Fruit fly (Drosophila melanogaster) Kc167 (cell line): ENCODE measurements around the gene ast.

Experiments used
- Myc ChIP-seq: fragments of >200 bp; optimal IDR thresholded peaks from 2 replicates; lab custom pipeline; 2017; ENCODE audit warnings: missing external identifiers
- Sin3A ChIP-seq: fragments of >200 bp; optimal IDR thresholded peaks from 2 replicates; lab custom pipeline; 2018; ENCODE audit warnings: missing external identifiers
- h ChIP-seq: fragments of >200 bp; optimal IDR thresholded peaks from 3 replicates; lab custom pipeline; 2018; ENCODE audit warnings: missing external identifiers
- psq ChIP-seq: fragments of >200 bp; optimal IDR thresholded peaks from 2 replicates; lab custom pipeline; 2017; ENCODE audit warnings: missing external identifiers
- ttk ChIP-seq: sonication (Bioruptor generic); optimal IDR thresholded peaks from 2 replicates; lab custom pipeline; 2017; ENCODE audit warnings: missing external identifiers

DNA sequence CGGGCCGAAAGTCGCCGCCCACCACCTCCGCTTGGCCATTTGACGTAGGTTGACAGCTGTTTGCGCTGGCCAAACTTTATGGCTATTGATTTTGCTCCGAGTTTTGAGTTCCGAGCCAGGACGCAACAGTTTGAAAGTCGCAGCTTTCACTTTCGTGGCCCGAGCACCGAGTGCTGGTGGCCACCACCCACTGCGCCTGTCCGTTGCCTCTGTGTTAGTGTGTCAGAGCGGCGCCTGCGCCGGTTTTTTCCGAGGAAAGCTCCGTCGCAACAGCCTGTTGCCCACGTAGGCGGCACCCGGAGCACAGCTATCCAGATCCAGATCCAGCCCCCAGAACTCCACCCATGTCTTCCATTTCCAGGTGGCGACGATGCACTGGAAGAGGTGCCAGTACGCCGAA lies 28.9 kb upstream of the ast start:
- TF ChIP-seq h (lab: Kevin White, UChicago) (no peak), psq (lab: Kevin White, UChicago) (no peak), Myc (no peak), Sin3A (lab: Kevin White, UChicago) (no peak), ttk (lab: Kevin White, UChicago) (no peak)
